Worm (Caenorhabditis elegans) whole organism, L1 larva: ENCODE data around the gene str-82.
A peak's percentile ranks its signal among the peaks of the same experiment; 100 is the strongest.

Experiments used
- C04F5.9 ChIP-seq: sonication (generic microtip); optimal IDR thresholded peaks from 2 replicates; lab custom pipeline; 2016; ENCODE audit warnings: missing genetic modification characterization, missing compliant biosample characterization
- F16B12.6 ChIP-seq: fragments of 150-350 bp; optimal IDR thresholded peaks from 2 replicates; lab custom pipeline; 2014; ENCODE audit warnings: missing biosample characterization, missing genetic modification characterization
- aha-1 ChIP-seq: fragments of 150-350 bp; optimal IDR thresholded peaks from 2 replicates; lab custom pipeline; 2014; ENCODE audit warnings: missing biosample characterization, missing genetic modification characterization
- aly-2 ChIP-seq: fragments of 150-350 bp; optimal IDR thresholded peaks from 2 replicates; lab custom pipeline; 2014; ENCODE audit warnings: missing biosample characterization, missing genetic modification characterization
- blmp-1 ChIP-seq: fragments of 150-350 bp; optimal IDR thresholded peaks from 2 replicates; lab custom pipeline; 2014; ENCODE audit warnings: missing biosample characterization, missing genetic modification characterization
- ceh-82 ChIP-seq, 3 experiments: fragments of 150-350 bp in 1 of 3; sonication (generic microtip) in 2 of 3; optimal IDR thresholded peaks; 2 replicates each; lab custom pipeline; 2014 to 2017; ENCODE audit warnings: missing biosample characterization in 3 of 3, missing genetic modification characterization in 3 of 3
- ceh-88 ChIP-seq: fragments of 200-800 bp; sonication (Bioruptor generic); IDR thresholded peaks from 2 replicates; pipeline ENCODE4 v1.3.6; 2022; ENCODE audit warnings: missing genetic modification characterization, missing compliant biosample characterization
- ceh-90 ChIP-seq: sonication (generic microtip); optimal IDR thresholded peaks from 2 replicates; lab custom pipeline; 2016; ENCODE audit warnings: missing genetic modification characterization, missing compliant biosample characterization
- ces-1 ChIP-seq: fragments of 150-350 bp; optimal IDR thresholded peaks from 2 replicates; lab custom pipeline; 2014; ENCODE audit warnings: missing biosample characterization, missing genetic modification reagents, missing genetic modification characterization
- dpl-1 ChIP-seq, 3 experiments: fragments of 150-350 bp in 2 of 3; sonication (generic microtip) in 1 of 3; optimal IDR thresholded peaks; 2 replicates each; lab custom pipeline; 2014 to 2017; ENCODE audit warnings: missing biosample characterization in 3 of 3, missing genetic modification characterization in 3 of 3, missing genetic modification reagents in 3 of 3
- dsc-1 ChIP-seq: sonication (generic microtip); optimal IDR thresholded peaks from 2 replicates; lab custom pipeline; 2016; ENCODE audit warnings: mild to moderate bottlenecking, missing genetic modification characterization, missing compliant biosample characterization
- efl-1 ChIP-seq, 4 experiments: fragments of 150-350 bp; optimal IDR thresholded peaks in 3 of 4; peaks in 1 of 4; 1 replicate in 1 of 4; 2 replicates in 3 of 4; lab custom pipeline; 2014; ENCODE audit warnings: missing biosample characterization in 2 of 4, missing genetic modification characterization in 2 of 4, missing genetic modification reagents in 2 of 4
- egl-27 ChIP-seq, 2 experiments: fragments of 150-350 bp in 1 of 2; sonication (generic microtip); optimal IDR thresholded peaks; 3 replicates each; lab custom pipeline; 2017 to 2018; ENCODE audit warnings: missing biosample characterization in 2 of 2, missing genetic modification characterization in 2 of 2, missing genetic modification reagents in 2 of 2
- fkh-10 ChIP-seq: sonication (generic microtip); optimal IDR thresholded peaks from 2 replicates; lab custom pipeline; 2017; ENCODE audit warnings: missing biosample characterization, missing genetic modification reagents, missing genetic modification characterization
- fkh-4 ChIP-seq: sonication (generic microtip); optimal IDR thresholded peaks from 2 replicates; lab custom pipeline; 2016; ENCODE audit warnings: missing compliant biosample characterization, missing genetic modification characterization, borderline replicate concordance
- grh-1 ChIP-seq: fragments of 200-800 bp; sonication (Bioruptor generic); IDR thresholded peaks from 2 replicates; pipeline ENCODE4 v1.3.6; 2022; ENCODE audit warnings: missing genetic modification reagents, missing genetic modification characterization, missing compliant biosample characterization
- hlh-17 ChIP-seq: fragments of 200-800 bp; sonication (Bioruptor generic); optimal IDR thresholded peaks from 2 replicates; lab custom pipeline; 2018; ENCODE audit warnings: missing genetic modification characterization, mild to moderate bottlenecking, missing compliant biosample characterization, moderate library complexity, borderline replicate concordance
- hlh-4 ChIP-seq: sonication (generic microtip); optimal IDR thresholded peaks from 2 replicates; lab custom pipeline; 2016; ENCODE audit warnings: mild to moderate bottlenecking, missing genetic modification characterization, missing compliant biosample characterization
- hpl-2 ChIP-seq: fragments of 150-350 bp; optimal IDR thresholded peaks from 2 replicates; lab custom pipeline; 2014; ENCODE audit warnings: missing biosample characterization, missing genetic modification reagents, missing genetic modification characterization
- irx-1 ChIP-seq: sonication (generic microtip); optimal IDR thresholded peaks from 2 replicates; lab custom pipeline; 2016; ENCODE audit warnings: missing genetic modification characterization, missing compliant biosample characterization
- isw-1 ChIP-seq: fragments of 200-800 bp; sonication (Bioruptor generic); IDR thresholded peaks from 2 replicates; pipeline ENCODE4 v1.3.6; 2022; ENCODE audit warnings: missing genetic modification characterization, missing compliant biosample characterization
- lin-13 ChIP-seq: fragments of 150-350 bp; optimal IDR thresholded peaks from 2 replicates; lab custom pipeline; 2014; ENCODE audit warnings: missing biosample characterization, missing genetic modification reagents, missing genetic modification characterization
- lin-14 ChIP-seq: fragments of 200-800 bp; sonication (Bioruptor generic); optimal IDR thresholded peaks from 2 replicates; lab custom pipeline; 2018; ENCODE audit warnings: mild to moderate bottlenecking, missing genetic modification characterization, moderate library complexity, missing compliant biosample characterization
- nhr-11 ChIP-seq: fragments of 150-350 bp; optimal IDR thresholded peaks from 2 replicates; lab custom pipeline; 2014; ENCODE audit warnings: missing biosample characterization, missing genetic modification characterization
- nhr-12 ChIP-seq: sonication (generic microtip); optimal IDR thresholded peaks from 2 replicates; lab custom pipeline; 2017; ENCODE audit warnings: missing biosample characterization, missing genetic modification characterization
- nhr-19 ChIP-seq: fragments of 200-800 bp; sonication (Bioruptor generic); conservative IDR thresholded peaks from 2 replicates; pipeline ENCODE4 v1.3.6; 2022; ENCODE audit warnings: missing genetic modification characterization, missing compliant biosample characterization
- nhr-20 ChIP-seq: sonication (generic microtip); optimal IDR thresholded peaks from 2 replicates; lab custom pipeline; 2016; ENCODE audit warnings: mild to moderate bottlenecking, missing genetic modification characterization, missing compliant biosample characterization
- nhr-90 ChIP-seq: sonication (generic microtip); optimal IDR thresholded peaks from 2 replicates; lab custom pipeline; 2016; ENCODE audit warnings: mild to moderate bottlenecking, missing genetic modification characterization, missing compliant biosample characterization; ENCODE audit not compliant: poor library complexity
- pag-3 ChIP-seq: sonication (generic microtip); optimal IDR thresholded peaks from 2 replicates; lab custom pipeline; 2017; ENCODE audit warnings: missing genetic modification characterization, mild to moderate bottlenecking, missing compliant biosample characterization, antibody characterized with exemption, borderline replicate concordance; ENCODE audit not compliant: insufficient read depth
- snu-23 ChIP-seq: sonication (generic microtip); optimal IDR thresholded peaks from 2 replicates; lab custom pipeline; 2016; ENCODE audit warnings: missing genetic modification characterization, missing compliant biosample characterization
- swsn-7 ChIP-seq: sonication (generic microtip); optimal IDR thresholded peaks from 2 replicates; lab custom pipeline; 2016; ENCODE audit warnings: missing genetic modification characterization, missing compliant biosample characterization
- tlp-1 ChIP-seq: fragments of 150-350 bp; optimal IDR thresholded peaks from 2 replicates; lab custom pipeline; 2014; ENCODE audit warnings: missing biosample characterization, missing genetic modification characterization
- unc-130 ChIP-seq: fragments of 150-350 bp; optimal IDR thresholded peaks from 2 replicates; lab custom pipeline; 2017; ENCODE audit warnings: missing biosample characterization, missing genetic modification characterization, inconsistent platforms
- unc-62 ChIP-seq: fragments of 150-350 bp; optimal IDR thresholded peaks from 2 replicates; lab custom pipeline; 2014; ENCODE audit warnings: missing biosample characterization, missing genetic modification reagents, missing genetic modification characterization
- xbp-1 ChIP-seq: sonication (generic microtip); optimal IDR thresholded peaks from 2 replicates; lab custom pipeline; 2016; ENCODE audit warnings: missing genetic modification characterization, missing compliant biosample characterization
- zip-4 ChIP-seq: fragments of 200-800 bp; sonication (Bioruptor generic); optimal IDR thresholded peaks from 2 replicates; lab custom pipeline; 2018; ENCODE audit warnings: mild to moderate bottlenecking, missing genetic modification characterization, moderate library complexity, missing compliant biosample characterization
- ztf-4 ChIP-seq: fragments of 150-350 bp; optimal IDR thresholded peaks from 2 replicates; lab custom pipeline; 2014; ENCODE audit warnings: missing biosample characterization, missing genetic modification characterization

The str-82 gene

ce11 chrV:3995838-3996237 lies 21.4 kb downstream of the str-82 start, which contains the start of gene srx-62:
srx-62 (minus strand) TSS chrV:3995938.
- TF ChIP-seq xbp-1 (tag; lab: Kevin White, UChicago) (no peak), ztf-4 (tag; lab: Kevin White, UChicago) (no peak), nhr-11 (tag; lab: Kevin White, UChicago) (no peak), lin-14 (GFP tag; lab: Kevin White, UChicago) (no peak), grh-1 (GFP tag; lab: Robert Waterston, UW) (no peak), nhr-12 (tag; lab: Kevin White, UChicago) (no peak), zip-4 (GFP tag; lab: Kevin White, UChicago) (no peak), dpl-1 (GFP tag; optimal IDR thresholded peaks at IDR 0.05; lab: Kevin White, UChicago) (no peak), egl-27 (tag; optimal IDR thresholded peaks at IDR 0.05; lab: Kevin White, UChicago) (no peak), ceh-90 (no peak), ceh-88 (GFP tag; lab: Robert Waterston, UW) (no peak), tlp-1 (tag; lab: Kevin White, UChicago) (no peak), nhr-90 (no peak), fkh-10 (GFP tag; lab: Kevin White, UChicago) (no peak), hlh-4 (no peak), swsn-7 (tag; lab: Kevin White, UChicago) (no peak), dsc-1 (tag; lab: Kevin White, UChicago) (no peak), irx-1 (tag; lab: Kevin White, UChicago) (no peak)

- TF ChIP-seq blmp-1 (tag; lab: Kevin White, UChicago) (peak; percentile 63), fkh-10 (GFP tag; lab: Kevin White, UChicago) (no peak), nhr-20 (tag; lab: Kevin White, UChicago) (no peak), grh-1 (GFP tag; lab: Robert Waterston, UW) (no peak), lin-13 (GFP tag; lab: Kevin White, UChicago) (no peak)
Observed at ce11 chrV:4004577-4004976, 30.1 kb downstream of the str-82 start.

ce11 chrV:4005219-4005618 lies 30.8 kb downstream of the str-82 start, which contains the start of gene srh-8:
srh-8 (plus strand) TSS chrV:4005519.
- TF ChIP-seq F16B12.6 (tag; lab: Kevin White, UChicago) (no peak), C04F5.9 (tag; lab: Kevin White, UChicago) (no peak), hlh-4 (no peak), aha-1 (tag; lab: Kevin White, UChicago) (no peak), pag-3 (tag; lab: Kevin White, UChicago) (no peak), ceh-90 (no peak), ceh-82 (tag; optimal IDR thresholded peaks at IDR 0.05; lab: Kevin White, UChicago) (no peak)

DNA sequence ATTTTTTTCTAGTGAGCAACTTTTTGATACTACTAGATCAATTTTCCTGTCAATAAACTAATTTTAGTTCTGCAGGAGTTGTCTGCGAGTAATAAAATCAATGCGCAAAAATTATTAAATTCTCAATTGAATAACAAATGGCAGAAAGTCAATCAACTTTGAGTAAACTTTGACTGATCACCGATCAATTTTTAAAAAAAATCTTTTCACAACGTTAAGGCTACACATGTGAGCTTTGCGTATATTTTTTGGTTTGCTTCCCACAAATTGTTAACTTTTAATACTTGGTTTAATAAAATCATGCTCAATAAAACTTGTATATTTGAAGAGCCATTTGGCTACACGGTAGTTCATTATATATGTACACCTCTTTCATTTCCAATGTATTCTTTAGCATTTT lies 33.5 kb downstream of the str-82 start, which contains the start of gene srh-7:
Gene srh-7, plus strand, starts transcription at position 301 of the 400 bp plus-strand sequence.
- TF ChIP-seq ztf-4 (tag; lab: Kevin White, UChicago) (no peak), efl-1 (optimal IDR thresholded peaks at IDR 0.05; lab: Kevin White, UChicago) (no peak), efl-1 (GFP tag; optimal IDR thresholded peaks at IDR 0.05 in 1 of 2; lab: Kevin White, UChicago) (no peak), hlh-17 (GFP tag; lab: Kevin White, UChicago) (no peak), unc-62 (GFP tag; lab: Kevin White, UChicago) (no peak), aly-2 (tag; lab: Kevin White, UChicago) (no peak), unc-130 (no peak), aha-1 (tag; lab: Kevin White, UChicago) (no peak), hpl-2 (GFP tag; lab: Kevin White, UChicago) (no peak), snu-23 (GFP tag; lab: Kevin White, UChicago) (no peak), ces-1 (GFP tag; lab: Kevin White, UChicago) (no peak), nhr-19 (no peak), blmp-1 (tag; lab: Kevin White, UChicago) (no peak), isw-1 (GFP tag; lab: Robert Waterston, UW) (no peak), dsc-1 (tag; lab: Kevin White, UChicago) (no peak), xbp-1 (tag; lab: Kevin White, UChicago) (no peak), zip-4 (GFP tag; lab: Kevin White, UChicago) (no peak), C04F5.9 (tag; lab: Kevin White, UChicago) (no peak), nhr-12 (tag; lab: Kevin White, UChicago) (no peak), fkh-4 (tag; lab: Kevin White, UChicago) (no peak)
- TF ChIP-seq, all 84 proteins: peak for 0
